Worm (Caenorhabditis elegans): ENCODE results near the gene mkk-4.
A peak's percentile ranks its signal among the peaks of the same experiment; 100 is the strongest.

DNA sequence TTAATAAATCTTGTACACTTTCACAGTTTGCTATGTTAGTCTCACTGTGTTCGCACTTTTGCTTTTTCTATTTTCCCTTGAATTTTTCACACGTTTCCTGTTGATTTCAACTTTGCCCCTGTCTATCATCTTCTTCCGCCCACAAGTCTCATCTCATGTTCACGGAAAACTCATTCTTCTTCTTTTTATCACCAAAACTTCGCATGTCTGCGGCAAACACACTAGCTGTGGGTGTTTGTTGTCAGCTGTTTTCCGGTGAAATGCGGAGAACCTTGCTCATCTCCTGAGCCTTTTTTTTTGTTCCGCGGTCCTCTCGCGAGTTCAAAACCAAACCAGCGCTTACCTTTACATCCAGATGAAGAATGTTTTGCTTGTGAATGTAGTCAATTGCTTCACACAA is 40.8 kb downstream of the mkk-4 start:
- peak; percentile 36 for TF ChIP-seq blmp-1 (tag; optimal IDR thresholded peaks at IDR 0.05)
- no peak for TF ChIP-seq irx-1 (tag; optimal IDR thresholded peaks at IDR 0.05)
- TF ChIP-seq hpl-2 (GFP tag; optimal IDR thresholded peaks at IDR 0.05), result no peak
- TF ChIP-seq nhr-76 (tag; optimal IDR thresholded peaks at IDR 0.05), result no peak
- no peak for TF ChIP-seq ceh-8 (GFP tag; optimal IDR thresholded peaks at IDR 0.05)
- TF ChIP-seq ztf-11 (tag; optimal IDR thresholded peaks at IDR 0.05), result no peak
- TF ChIP-seq zag-1 (tag; optimal IDR thresholded peaks at IDR 0.05), result no peak
- no peak for TF ChIP-seq unc-62 (GFP tag; optimal IDR thresholded peaks at IDR 0.05)
- TF ChIP-seq pag-3 (tag; optimal IDR thresholded peaks at IDR 0.05; ENCODE audit: borderline replicate concordance, insufficient read depth), result no peak

All from whole organism, L1 larva.